Worm (Caenorhabditis elegans): Measurements from ENCODE around the gene tlk-1.

DNA sequence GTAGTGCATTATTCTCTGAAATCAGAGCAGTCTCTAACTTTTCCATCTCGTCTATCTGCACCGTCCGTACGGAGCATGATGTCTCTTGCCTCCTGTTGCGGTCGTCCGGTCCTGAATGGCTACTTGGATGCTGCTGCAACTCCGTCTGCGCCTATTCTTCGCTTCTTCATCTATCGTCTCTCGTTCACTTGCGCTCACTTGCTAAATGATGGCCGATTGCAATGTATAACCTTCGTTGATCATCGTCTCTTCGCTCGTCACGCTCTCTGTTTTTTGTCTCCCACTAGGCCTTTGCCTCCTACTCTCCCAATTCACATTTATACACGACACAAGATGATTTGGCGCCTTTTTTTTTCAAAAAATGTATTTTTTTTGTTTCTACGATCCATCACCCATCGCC, 2.4 kb upstream of the tlk-1 start:
- TF ChIP-seq ref-1 (GFP tag; conservative IDR thresholded peaks at IDR 0.05) (no peak), med-1 (GFP tag; optimal IDR thresholded peaks at IDR 0.05; ENCODE audit: insufficient read depth) (no peak)

Data from whole organism, midembryonic.